Fruit fly (Drosophila melanogaster) whole organism, pupa: ENCODE data around the gene yellow-k.

Experiments
- CG10348 ChIP-seq: fragments of 200-800 bp; sonication (Bioruptor generic); IDR thresholded peaks from 2 replicates; pipeline ENCODE4 v1.3.6; 2022; ENCODE audit warnings: missing biosample characterization, missing genetic modification characterization
- CG12605 ChIP-seq: fragments of 200-800 bp; sonication (Bioruptor generic); IDR thresholded peaks from 2 replicates; pipeline ENCODE4 v1.3.6; 2022; ENCODE audit warnings: missing biosample characterization, missing genetic modification characterization
- CG14655 ChIP-seq: fragments of 200-800 bp; sonication (Bioruptor generic); optimal IDR thresholded peaks from 3 replicates; lab custom pipeline; 2017; ENCODE audit warnings: mild to moderate bottlenecking, missing biosample characterization, missing genetic modification reagents, missing genetic modification characterization
- CG15710 ChIP-seq: fragments of 200-800 bp; sonication (Bioruptor generic); optimal IDR thresholded peaks from 2 replicates; lab custom pipeline; 2018; ENCODE audit warnings: missing biosample characterization, mild to moderate bottlenecking, missing genetic modification characterization, moderate library complexity
- CG32121 ChIP-seq: fragments of 200-800 bp; sonication (Bioruptor generic); IDR thresholded peaks from 2 replicates; pipeline ENCODE4 v1.3.6; 2022; ENCODE audit warnings: missing biosample characterization, missing genetic modification characterization
- CG4496 ChIP-seq: fragments of 200-800 bp; sonication (Bioruptor generic); IDR thresholded peaks from 3 replicates; pipeline ENCODE4 v1.3.6; 2022; ENCODE audit warnings: missing biosample characterization, missing genetic modification characterization
- CG9948 ChIP-seq: fragments of 200-800 bp; sonication (Bioruptor generic); optimal IDR thresholded peaks from 2 replicates; lab custom pipeline; 2018; ENCODE audit warnings: missing biosample characterization, mild to moderate bottlenecking, missing genetic modification characterization, moderate library complexity
- EcR ChIP-seq: fragments of 200-800 bp; sonication (Bioruptor generic); optimal IDR thresholded peaks from 3 replicates; lab custom pipeline; 2019; ENCODE audit warnings: missing biosample characterization, missing genetic modification characterization, mild to moderate bottlenecking, moderate library complexity, missing genetic modification reagents
- Ets98B ChIP-seq: fragments of 200-800 bp; sonication (Bioruptor generic); IDR thresholded peaks from 2 replicates; pipeline ENCODE4 v1.3.6; 2022; ENCODE audit warnings: missing biosample characterization, missing genetic modification characterization

DNA sequence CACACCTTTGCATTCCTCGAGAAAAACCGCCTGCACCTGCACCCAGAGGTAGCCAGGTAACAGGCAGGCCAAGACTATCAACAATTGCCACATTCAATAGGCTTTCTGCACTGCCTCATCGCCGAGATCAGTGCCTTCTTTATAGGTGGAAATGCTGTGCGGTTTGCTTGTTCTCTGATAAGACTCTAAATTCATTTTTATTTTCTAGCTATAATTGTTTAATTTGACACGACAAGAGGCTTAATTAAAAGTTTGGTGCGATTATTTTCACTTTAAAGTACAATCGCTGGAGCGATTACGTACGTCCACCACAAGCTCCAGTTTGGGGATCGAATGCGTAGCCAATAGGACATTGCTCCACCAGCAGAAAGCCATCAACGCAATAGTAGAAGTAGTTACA lies 7.0 kb downstream of the yellow-k start, which contains the start of gene CG42729:
- TF ChIP-seq CG9948 (no peak), CG15710 (tag; lab: Kevin White, UChicago) (no peak), CG14655 (GFP tag; lab: Kevin White, UChicago) (no peak), CG4496 (GFP tag; lab: Robert Waterston, UW) (no peak), Ets98B (no peak), CG32121 (GFP tag; lab: Robert Waterston, UW) (no peak), CG10348 (GFP tag; lab: Robert Waterston, UW) (no peak), CG12605 (GFP tag; lab: Robert Waterston, UW) (no peak), EcR (no peak)
